Worm (Caenorhabditis elegans) whole organism, L2 larva: ENCODE data around the gene memb-2.

Experiments
- aly-2 ChIP-seq: fragments of 150-350 bp; optimal IDR thresholded peaks from 2 replicates; lab custom pipeline; 2014; ENCODE audit warnings: missing biosample characterization, missing genetic modification characterization
- elt-1 ChIP-seq: fragments of 150-350 bp; optimal IDR thresholded peaks from 2 replicates; lab custom pipeline; 2014; ENCODE audit warnings: missing biosample characterization, missing genetic modification characterization
- elt-3 ChIP-seq: sonication (generic microtip); optimal IDR thresholded peaks from 2 replicates; lab custom pipeline; 2017; ENCODE audit warnings: missing biosample characterization, missing genetic modification characterization
- nhr-237 ChIP-seq: fragments of 150-350 bp; optimal IDR thresholded peaks from 2 replicates; lab custom pipeline; 2014; ENCODE audit warnings: missing biosample characterization, missing genetic modification characterization

DNA sequence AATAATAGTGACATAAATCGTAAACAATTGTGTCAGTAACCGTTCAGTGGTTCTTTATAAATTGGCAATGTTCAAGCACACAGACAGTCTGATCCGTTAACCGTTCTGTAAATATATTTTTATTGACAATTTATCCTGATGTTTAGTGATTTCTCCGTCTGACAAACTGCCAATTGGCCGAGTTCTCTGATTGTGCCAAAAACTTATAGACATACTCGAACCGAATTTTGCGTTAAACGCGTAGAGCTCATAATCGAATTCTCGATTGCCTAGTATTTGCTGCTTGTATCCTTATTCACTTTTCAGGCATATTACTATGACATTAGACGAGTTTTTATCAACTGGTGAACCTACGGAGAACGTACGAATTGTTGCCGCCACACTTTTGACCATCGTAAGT lies 24.2 kb upstream of the memb-2 start, which contains the start of gene srx-117:
- TF ChIP-seq nhr-237 (tag; lab: Kevin White, UChicago) (no peak), elt-1 (tag; lab: Kevin White, UChicago) (no peak), aly-2 (tag; lab: Kevin White, UChicago) (no peak), elt-3 (no peak)
